Worm (Caenorhabditis elegans) whole organism, L4 larva: ENCODE measurements around the gene W02D7.11.

Experiments
- F26F4.8 ChIP-seq: fragments of 200-800 bp; sonication (Bioruptor generic); conservative IDR thresholded peaks from 2 replicates; pipeline ENCODE4 v1.3.6; 2022; ENCODE audit warnings: missing genetic modification characterization, missing compliant biosample characterization
- F44E2.7 ChIP-seq: fragments of 200-800 bp; sonication (Bioruptor generic); IDR thresholded peaks from 2 replicates; pipeline ENCODE4 v2.1.2; 2022; ENCODE audit warnings: missing genetic modification characterization, missing compliant biosample characterization
- Y105C5A.15 ChIP-seq: fragments of 200-800 bp; sonication (Bioruptor generic); IDR thresholded peaks from 2 replicates; pipeline ENCODE4 v1.3.6; 2022; ENCODE audit warnings: missing genetic modification characterization, missing compliant biosample characterization
- Y5F2A.4 ChIP-seq: fragments of 200-800 bp; sonication (Bioruptor generic); optimal IDR thresholded peaks from 2 replicates; lab custom pipeline; 2018; ENCODE audit warnings: mild to moderate bottlenecking, missing genetic modification characterization, missing compliant biosample characterization
- Y75B8A.6 ChIP-seq: fragments of 200-800 bp; sonication (Bioruptor generic); IDR thresholded peaks from 2 replicates; pipeline ENCODE4 v1.3.6; 2022; ENCODE audit warnings: missing genetic modification reagents, missing genetic modification characterization, missing compliant biosample characterization
- ZK337.2 ChIP-seq: fragments of 200-800 bp; sonication (Bioruptor generic); IDR thresholded peaks from 2 replicates; pipeline ENCODE4 v1.3.6; 2022; ENCODE audit warnings: missing genetic modification reagents, missing genetic modification characterization, missing compliant biosample characterization
- aha-1 ChIP-seq: fragments of 150-350 bp; peaks from one replicate; lab custom pipeline; 2014; ENCODE audit warnings: missing biosample characterization, missing genetic modification characterization
- arid-1 ChIP-seq: fragments of 200-800 bp; sonication (Bioruptor generic); conservative IDR thresholded peaks from 2 replicates; pipeline ENCODE4 v1.3.6; 2022; ENCODE audit warnings: missing genetic modification reagents, missing genetic modification characterization, missing compliant biosample characterization
- attf-4 ChIP-seq: sonication (generic microtip); optimal IDR thresholded peaks from 3 replicates; lab custom pipeline; 2017; ENCODE audit warnings: missing biosample characterization, missing genetic modification characterization
- ceh-44 ChIP-seq: fragments of 200-800 bp; sonication (Bioruptor generic); IDR thresholded peaks from 2 replicates; pipeline ENCODE4 v1.3.6; 2022; ENCODE audit warnings: missing genetic modification reagents, missing genetic modification characterization, missing compliant biosample characterization
- ceh-62 ChIP-seq: sonication (generic microtip); optimal IDR thresholded peaks from 2 replicates; lab custom pipeline; 2017; ENCODE audit warnings: missing biosample characterization, missing genetic modification characterization
- dmd-9 ChIP-seq: fragments of 200-800 bp; sonication (Bioruptor generic); IDR thresholded peaks from 2 replicates; pipeline ENCODE4 v1.3.6; 2022; ENCODE audit warnings: missing genetic modification reagents, missing genetic modification characterization, missing compliant biosample characterization
- dpl-1 ChIP-seq: fragments of 150-350 bp; optimal IDR thresholded peaks from 2 replicates; lab custom pipeline; 2014; ENCODE audit warnings: missing biosample characterization, missing genetic modification reagents, missing genetic modification characterization
- duxl-1 ChIP-seq: sonication (generic microtip); optimal IDR thresholded peaks from 2 replicates; lab custom pipeline; 2016; ENCODE audit warnings: mild to moderate bottlenecking, missing genetic modification characterization, moderate library complexity, missing compliant biosample characterization; ENCODE audit not compliant: poor library complexity
- dve-1 ChIP-seq: sonication (generic microtip); optimal IDR thresholded peaks from 2 replicates; lab custom pipeline; 2017; ENCODE audit warnings: antibody characterized with exemption, mild to moderate bottlenecking, missing genetic modification characterization, missing compliant biosample characterization; ENCODE audit not compliant: insufficient read depth
- hlh-11 ChIP-seq: fragments of 200-800 bp; sonication (Bioruptor generic); optimal IDR thresholded peaks from 2 replicates; lab custom pipeline; 2018; ENCODE audit warnings: mild to moderate bottlenecking, missing genetic modification characterization, missing compliant biosample characterization
- hlh-30 ChIP-seq: sonication (generic microtip); optimal IDR thresholded peaks from 2 replicates; lab custom pipeline; 2017; ENCODE audit warnings: antibody characterized with exemption, mild to moderate bottlenecking, missing genetic modification characterization, missing compliant biosample characterization; ENCODE audit not compliant: insufficient read depth
- lim-7 ChIP-seq: fragments of 200-800 bp; sonication (Bioruptor generic); IDR thresholded peaks from 2 replicates; pipeline ENCODE4 v1.3.6; 2022; ENCODE audit warnings: missing genetic modification characterization, missing compliant biosample characterization
- lin-15B ChIP-seq: fragments of 150-350 bp; sonication (generic microtip); optimal IDR thresholded peaks from 3 replicates; lab custom pipeline; 2014; ENCODE audit warnings: missing biosample characterization, missing genetic modification characterization
- lin-39 ChIP-seq: fragments of 150-350 bp; optimal IDR thresholded peaks from 2 replicates; lab custom pipeline; 2014; ENCODE audit warnings: missing biosample characterization, missing genetic modification reagents, missing genetic modification characterization
- lir-3 ChIP-seq: sonication (generic microtip); optimal IDR thresholded peaks from 2 replicates; lab custom pipeline; 2016; ENCODE audit warnings: mild to moderate bottlenecking, missing genetic modification characterization, missing compliant biosample characterization
- madf-5 ChIP-seq, 2 experiments: fragments of 200-800 bp; sonication (Bioruptor generic); IDR thresholded peaks; 2 replicates each; pipeline ENCODE4 v1.3.6; 2022; ENCODE audit warnings: missing compliant biosample characterization in 2 of 2, missing genetic modification characterization in 2 of 2
- madf-9 ChIP-seq: fragments of 200-800 bp; sonication (Bioruptor generic); conservative IDR thresholded peaks from 2 replicates; pipeline ENCODE4 v1.3.6; 2022; ENCODE audit warnings: missing genetic modification reagents, missing genetic modification characterization, missing compliant biosample characterization
- mdl-1 ChIP-seq, 2 experiments: fragments of 150-350 bp in 1 of 2; sonication (generic microtip) in 1 of 2; optimal IDR thresholded peaks; 2 replicates each; lab custom pipeline; 2014 to 2017; ENCODE audit warnings: missing biosample characterization in 2 of 2, missing genetic modification characterization in 2 of 2
- nhr-10 ChIP-seq: fragments of 150-350 bp; optimal IDR thresholded peaks from 2 replicates; lab custom pipeline; 2014; ENCODE audit warnings: missing biosample characterization, missing genetic modification characterization
- nhr-11 ChIP-seq: fragments of 150-350 bp; optimal IDR thresholded peaks from 2 replicates; lab custom pipeline; 2014; ENCODE audit warnings: missing biosample characterization, missing genetic modification characterization
- nhr-25 ChIP-seq: sonication (generic microtip); optimal IDR thresholded peaks from 2 replicates; lab custom pipeline; 2017; ENCODE audit warnings: missing genetic modification characterization, mild to moderate bottlenecking, missing compliant biosample characterization, antibody characterized with exemption, moderate library complexity, borderline replicate concordance; ENCODE audit not compliant: insufficient read depth
- pha-4 ChIP-seq, 2 experiments: fragments of 150-350 bp in 1 of 2; fragments of 200-800 bp in 1 of 2; sonication (Bioruptor generic) in 1 of 2; IDR thresholded peaks in 1 of 2; optimal IDR thresholded peaks in 1 of 2; 2 replicates each; pipeline versions ENCODE4 v1.3.6 to Lab custom; 2014 to 2022; ENCODE audit warnings: missing genetic modification characterization in 2 of 2, missing genetic modification reagents in 2 of 2, missing biosample characterization in 1 of 2, missing compliant biosample characterization in 1 of 2
- sdz-12 ChIP-seq: fragments of 200-800 bp; sonication (Bioruptor generic); optimal IDR thresholded peaks from 2 replicates; lab custom pipeline; 2018; ENCODE audit warnings: mild to moderate bottlenecking, missing genetic modification characterization, missing compliant biosample characterization
- set-16 ChIP-seq: fragments of 200-800 bp; sonication (Bioruptor generic); IDR thresholded peaks from 2 replicates; pipeline ENCODE4 v1.3.6; 2022; ENCODE audit warnings: missing genetic modification reagents, missing genetic modification characterization, missing compliant biosample characterization
- tra-1 ChIP-seq: fragments of 200-800 bp; sonication (Bioruptor generic); IDR thresholded peaks from 2 replicates; pipeline ENCODE4 v1.3.6; 2022; ENCODE audit warnings: missing genetic modification reagents, missing genetic modification characterization, missing compliant biosample characterization
- unc-39 ChIP-seq: sonication (generic microtip); optimal IDR thresholded peaks from 2 replicates; lab custom pipeline; 2017; ENCODE audit warnings: missing biosample characterization, missing genetic modification characterization
- unc-62 ChIP-seq, 3 experiments: fragments of 150-350 bp in 1 of 3; sonication (generic microtip); optimal IDR thresholded peaks in 2 of 3; peaks in 1 of 3; 1 replicate in 1 of 3; 2 replicates in 2 of 3; lab custom pipeline; 2014 to 2017; ENCODE audit warnings: missing biosample characterization in 3 of 3, missing genetic modification characterization in 3 of 3, missing genetic modification reagents in 3 of 3, missing genotype in 1 of 3
- ztf-7 ChIP-seq: fragments of 150-350 bp; optimal IDR thresholded peaks from 2 replicates; lab custom pipeline; 2014; ENCODE audit warnings: missing biosample characterization, missing genetic modification characterization

W02D7.11 gene

DNA sequence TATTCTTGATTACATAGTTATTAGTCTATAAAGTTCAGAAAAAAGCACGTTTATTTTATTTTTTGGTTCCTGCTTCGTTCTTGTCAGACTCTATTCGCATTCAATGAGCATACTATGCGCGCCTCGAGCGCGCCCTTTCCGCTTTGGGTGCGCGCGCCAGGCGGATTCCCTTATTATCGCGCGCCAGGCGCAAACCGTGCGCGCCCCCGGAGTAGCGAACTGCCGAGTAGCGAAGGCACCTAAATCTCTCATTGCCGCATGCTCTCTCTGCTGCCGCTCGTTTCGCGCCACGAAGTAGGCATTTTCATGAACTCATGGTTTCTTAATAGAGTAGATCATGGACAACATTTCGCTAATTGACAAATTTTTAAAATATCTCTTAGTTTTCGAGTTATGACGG is 22.8 kb upstream of the W02D7.11 start:
- TF ChIP-seq aha-1: no peak
- no peak for TF ChIP-seq hlh-30 (tag; lab: Kevin White, UChicago)
- TF ChIP-seq ztf-7 (tag; lab: Kevin White, UChicago): no peak
- TF ChIP-seq hlh-11 (tag; lab: Kevin White, UChicago): no peak
- TF ChIP-seq set-16 (GFP tag; lab: Robert Waterston, UW): peak; percentile 89
- TF ChIP-seq nhr-11: no peak

DNA sequence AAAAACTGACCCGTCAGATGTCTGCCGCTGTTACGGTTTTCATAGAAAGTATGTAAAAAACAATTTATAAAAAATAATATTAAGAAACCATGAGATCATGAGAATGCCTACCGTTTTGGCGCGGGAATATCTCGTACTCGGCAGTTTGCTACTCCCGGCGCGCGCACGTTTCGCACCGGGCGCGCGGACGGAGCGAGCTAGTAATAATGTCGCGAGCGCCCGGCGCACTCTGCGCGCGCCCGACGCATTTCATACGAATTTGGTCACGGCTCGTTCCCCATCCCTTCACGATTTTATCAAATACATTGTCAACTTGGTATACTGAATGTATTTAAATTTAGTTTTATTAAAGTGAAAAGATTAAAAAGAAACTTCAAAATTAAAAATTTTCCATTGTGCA is 21.6 kb upstream of the W02D7.11 start:
- TF ChIP-seq set-16 (GFP tag; lab: Robert Waterston, UW): peak; percentile 74
- no peak for TF ChIP-seq lin-15B
- TF ChIP-seq, all 104 proteins: peak for 1

DNA sequence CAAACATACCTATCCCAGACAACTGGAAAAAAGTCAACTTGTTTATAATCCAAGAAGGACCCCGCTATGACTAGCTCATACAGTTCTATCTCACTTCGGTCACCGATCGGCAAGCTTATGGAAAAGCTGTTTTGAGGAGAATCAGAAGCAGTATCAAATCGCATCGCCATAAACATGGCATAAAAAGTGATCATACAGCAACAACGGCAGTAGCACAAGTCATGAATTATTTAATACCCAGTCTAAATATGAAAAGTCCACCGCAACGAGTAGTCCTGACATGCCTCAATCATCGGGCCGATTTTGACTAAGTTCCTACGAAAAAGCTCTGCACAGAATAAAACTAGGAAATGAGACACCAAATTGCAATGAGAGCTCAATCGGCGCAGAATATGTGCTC is 19.2 kb upstream of the W02D7.11 start:
- peak; percentile 95 for TF ChIP-seq aha-1
- TF ChIP-seq unc-62 (GFP tag; optimal IDR thresholded peaks at IDR 0.05 in 1 of 2; lab: Kevin White, UChicago): peak in 1 of 2 experiments; percentile 69
- TF ChIP-seq unc-62 (tag; optimal IDR thresholded peaks at IDR 0.05; lab: Kevin White, UChicago): no peak
- no peak for TF ChIP-seq duxl-1 (tag; lab: Kevin White, UChicago)

DNA sequence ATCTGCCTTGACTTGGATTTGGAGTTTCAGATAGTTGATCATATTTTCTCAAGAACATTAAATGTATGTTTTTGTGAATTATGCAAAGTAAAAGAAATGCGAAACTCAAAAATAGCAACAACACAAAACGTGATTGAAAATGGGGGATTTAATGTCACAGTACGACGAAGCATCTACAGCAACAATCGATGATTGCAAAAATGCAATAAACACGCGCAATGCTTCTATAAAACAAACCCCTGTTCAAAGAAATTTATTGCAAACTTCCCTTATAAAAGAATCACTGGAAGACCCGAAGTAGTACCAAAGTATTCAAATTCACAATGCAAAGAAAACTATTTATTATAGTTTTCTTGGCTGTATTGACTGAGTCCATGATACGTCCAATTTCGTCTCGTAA is 13.8 kb upstream of the W02D7.11 start, which contains the start of gene clec-219:
Gene clec-219, plus strand, starts transcription at position 301 of the 400 bp plus-strand sequence.
- TF ChIP-seq nhr-25: no peak
- no peak for TF ChIP-seq F26F4.8 (GFP tag; lab: Robert Waterston, UW)
- TF ChIP-seq Y5F2A.4 (GFP tag; lab: Kevin White, UChicago): no peak
- TF ChIP-seq dmd-9: no peak
- TF ChIP-seq nhr-10: no peak
- no peak for TF ChIP-seq ceh-62 (tag; lab: Kevin White, UChicago)
- TF ChIP-seq lin-39: no peak
- TF ChIP-seq ceh-44 (GFP tag; lab: Robert Waterston, UW): no peak
- TF ChIP-seq ZK337.2: no peak
- TF ChIP-seq unc-39: no peak
- no peak for TF ChIP-seq dpl-1 (GFP tag; lab: Kevin White, UChicago)
- TF ChIP-seq sdz-12: no peak
- no peak for TF ChIP-seq lir-3
- TF ChIP-seq attf-4 (tag; lab: Kevin White, UChicago): no peak
- TF ChIP-seq dve-1 (tag; lab: Kevin White, UChicago): no peak
- TF ChIP-seq Y75B8A.6 (GFP tag; lab: Robert Waterston, UW): no peak
- no peak for TF ChIP-seq lim-7 (GFP tag; lab: Robert Waterston, UW)
- no peak for TF ChIP-seq mdl-1 (tag; optimal IDR thresholded peaks at IDR 0.05; lab: Kevin White, UChicago)
- TF ChIP-seq pha-4 (GFP tag; IDR thresholded peaks at IDR 0.05; lab: Robert Waterston, UW): no peak
- no peak for TF ChIP-seq pha-4 (tag; optimal IDR thresholded peaks at IDR 0.05; lab: Kevin White, UChicago)
- TF ChIP-seq, all 104 proteins: peak for 0

DNA sequence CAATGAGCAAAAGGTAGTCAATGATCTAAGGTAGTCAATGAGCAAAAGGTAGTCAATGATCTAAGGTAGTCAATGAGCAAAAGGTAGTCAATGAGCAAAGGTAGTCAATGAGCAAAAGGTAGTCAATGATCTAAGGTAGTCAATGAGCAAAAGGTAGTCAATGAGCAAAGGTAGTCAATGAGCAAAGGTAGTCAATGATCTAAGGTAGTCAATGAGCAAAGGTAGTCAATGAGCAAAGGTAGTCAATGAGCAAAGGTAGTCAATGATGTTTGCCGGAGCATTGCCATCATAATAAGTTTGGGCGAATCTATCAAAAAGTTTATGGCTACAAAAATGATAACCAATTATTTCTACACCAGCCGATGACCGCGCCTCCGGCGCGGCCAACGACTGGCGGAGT is 10.5 kb upstream of the W02D7.11 start:
- TF ChIP-seq lim-7 (GFP tag; lab: Robert Waterston, UW) (peak; percentile 67), madf-5 (GFP tag; IDR thresholded peaks at IDR 0.05; lab: Robert Waterston, UW) (peak in 1 of 2 experiments; percentile 49; a peak in 1 of 4 replicates), Y105C5A.15 (peak; percentile 37; the same call in 1 of the 2 replicates), F26F4.8 (GFP tag; lab: Robert Waterston, UW) (peak; percentile 65; the same call in 1 of the 2 replicates), ZK337.2 (peak; percentile 46; the same call in 1 of the 2 replicates), arid-1 (GFP tag; lab: Robert Waterston, UW) (peak; percentile 30; the same call in 1 of the 2 replicates), tra-1 (GFP tag; lab: Robert Waterston, UW) (peak; percentile 22; the same call in 1 of the 2 replicates), F44E2.7 (GFP tag; lab: Robert Waterston, UW) (peak; percentile 38; the same call in 1 of the 2 replicates), madf-9 (GFP tag; lab: Robert Waterston, UW) (0 out of 2 replicates have a peak, but pooled peaks have one; percentile 42), ceh-44 (GFP tag; lab: Robert Waterston, UW) (peak; percentile 38; the same call in 1 of the 2 replicates)
- TF ChIP-seq, all 104 proteins: peak for 10; not testable (repeated sequence) for 94
